Fruit fly (Drosophila melanogaster) whole organism, embryonic: ENCODE data around the gene edin.

ENCODE experiments used
- Atf-2 ChIP-seq: fragments of 200-800 bp; sonication (Bioruptor generic); optimal IDR thresholded peaks from 2 replicates; lab custom pipeline; 2016; ENCODE audit warnings: missing biosample characterization, missing genetic modification characterization
- Bdp1 ChIP-seq: fragments of 200-800 bp; sonication (Bioruptor generic); optimal IDR thresholded peaks from 3 replicates; lab custom pipeline; 2016; ENCODE audit warnings: missing biosample characterization, missing genetic modification characterization
- CG10321 ChIP-seq: fragments of 200-800 bp; sonication (Bioruptor generic); IDR thresholded peaks from 2 replicates; pipeline ENCODE4 v1.3.6; 2022; ENCODE audit warnings: missing biosample characterization, missing genetic modification characterization
- CG10654 ChIP-seq: fragments of 200-800 bp; sonication (Bioruptor generic); optimal IDR thresholded peaks from 2 replicates; lab custom pipeline; 2016; ENCODE audit warnings: missing biosample characterization, missing genetic modification characterization
- CG11696 ChIP-seq: fragments of 200-800 bp; sonication (Bioruptor generic); IDR thresholded peaks from 2 replicates; pipeline ENCODE4 v1.3.6; 2022; ENCODE audit warnings: missing biosample characterization, missing genetic modification characterization
- CG14860 ChIP-seq: fragments of 200-800 bp; sonication (Bioruptor generic); IDR thresholded peaks from 3 replicates; pipeline ENCODE4 v1.3.6; 2022; ENCODE audit warnings: missing biosample characterization, missing genetic modification characterization; ENCODE audit not compliant: partially characterized antibody
- CG15479 ChIP-seq: fragments of 200-800 bp; sonication (Bioruptor generic); optimal IDR thresholded peaks from 3 replicates; lab custom pipeline; 2019; ENCODE audit warnings: missing biosample characterization, mild to moderate bottlenecking, missing genetic modification characterization, moderate library complexity
- CG17568 ChIP-seq: fragments of 200-800 bp; sonication (Bioruptor generic); optimal IDR thresholded peaks from 2 replicates; lab custom pipeline; 2018; ENCODE audit warnings: missing biosample characterization, mild to moderate bottlenecking, missing genetic modification characterization, moderate library complexity
- CG17802 ChIP-seq: fragments of 200-800 bp; sonication (Bioruptor generic); optimal IDR thresholded peaks from 2 replicates; lab custom pipeline; 2018; ENCODE audit warnings: missing biosample characterization, mild to moderate bottlenecking, missing genetic modification characterization, moderate library complexity
- CG31388 ChIP-seq: fragments of 200-800 bp; sonication (Bioruptor generic); optimal IDR thresholded peaks from 2 replicates; lab custom pipeline; 2016; ENCODE audit warnings: missing biosample characterization, missing genetic modification characterization
- CG33557 ChIP-seq: fragments of 200-800 bp; sonication (Bioruptor generic); optimal IDR thresholded peaks from 2 replicates; lab custom pipeline; 2019; ENCODE audit warnings: missing biosample characterization, mild to moderate bottlenecking, missing genetic modification characterization, moderate library complexity
- CG4282 ChIP-seq: fragments of 200-800 bp; sonication (Bioruptor generic); optimal IDR thresholded peaks from 2 replicates; lab custom pipeline; 2016; ENCODE audit warnings: missing biosample characterization, missing genetic modification characterization
- CG7357 ChIP-seq: fragments of 200-800 bp; sonication (Bioruptor generic); IDR thresholded peaks from 3 replicates; pipeline ENCODE4 v1.3.6; 2022; ENCODE audit warnings: missing biosample characterization, missing genetic modification characterization
- CG7372 ChIP-seq: fragments of 200-800 bp; sonication (Bioruptor generic); IDR thresholded peaks from 2 replicates; pipeline ENCODE4 v1.3.6; 2022; ENCODE audit warnings: missing biosample characterization, missing genetic modification characterization
- CG7786 ChIP-seq: fragments of 200-800 bp; sonication (Bioruptor generic); optimal IDR thresholded peaks from 2 replicates; lab custom pipeline; 2016; ENCODE audit warnings: missing biosample characterization, missing genetic modification characterization
- CG7839 ChIP-seq: fragments of 200-800 bp; sonication (Bioruptor generic); optimal IDR thresholded peaks from 3 replicates; lab custom pipeline; 2018; ENCODE audit warnings: missing biosample characterization, mild to moderate bottlenecking, missing genetic modification characterization, moderate library complexity
- CG8359 ChIP-seq: fragments of 200-800 bp; sonication (Bioruptor generic); optimal IDR thresholded peaks from 2 replicates; lab custom pipeline; 2017; ENCODE audit warnings: missing biosample characterization, mild to moderate bottlenecking, missing genetic modification characterization, borderline replicate concordance
- CG9437 ChIP-seq: fragments of 200-800 bp; sonication (Bioruptor generic); optimal IDR thresholded peaks from 2 replicates; lab custom pipeline; 2018; ENCODE audit warnings: missing biosample characterization, mild to moderate bottlenecking, missing genetic modification characterization
- ERR ChIP-seq: fragments of 200-800 bp; sonication (Bioruptor generic); optimal IDR thresholded peaks from 2 replicates; lab custom pipeline; 2016; ENCODE audit warnings: missing biosample characterization, missing genetic modification characterization
- HLHmδ ChIP-seq: fragments of 200-800 bp; sonication (Bioruptor generic); optimal IDR thresholded peaks from 2 replicates; lab custom pipeline; 2018; ENCODE audit warnings: missing biosample characterization, mild to moderate bottlenecking, missing genetic modification characterization, moderate library complexity
- Hand ChIP-seq: fragments of 200-800 bp; sonication (Bioruptor generic); optimal IDR thresholded peaks from 2 replicates; lab custom pipeline; 2017; ENCODE audit warnings: mild to moderate bottlenecking, missing biosample characterization, missing genetic modification reagents, missing genetic modification characterization
- Hey ChIP-seq: fragments of 200-800 bp; sonication (Bioruptor generic); optimal IDR thresholded peaks from 3 replicates; lab custom pipeline; 2018; ENCODE audit warnings: missing biosample characterization, mild to moderate bottlenecking, missing genetic modification characterization
- Max ChIP-seq: fragments of 200-800 bp; sonication (Bioruptor generic); optimal IDR thresholded peaks from 2 replicates; lab custom pipeline; 2016; ENCODE audit warnings: missing biosample characterization, mild to moderate bottlenecking, missing genetic modification characterization
- Myb ChIP-seq: fragments of 200-800 bp; sonication (Bioruptor generic); optimal IDR thresholded peaks from 2 replicates; lab custom pipeline; 2016; ENCODE audit warnings: missing biosample characterization, missing genetic modification characterization
- Ravus ChIP-seq: fragments of 200-800 bp; sonication (Bioruptor generic); IDR thresholded peaks from 2 replicates; pipeline ENCODE4 v1.3.6; 2022; ENCODE audit warnings: missing biosample characterization, missing genetic modification characterization
- Six4 ChIP-seq: fragments of 200-800 bp; sonication (Bioruptor generic); optimal IDR thresholded peaks from 2 replicates; lab custom pipeline; 2016; ENCODE audit warnings: missing biosample characterization, missing genetic modification characterization
- Sry-δ ChIP-seq: fragments of 200-800 bp; sonication (Bioruptor generic); optimal IDR thresholded peaks from 2 replicates; lab custom pipeline; 2016; ENCODE audit warnings: missing biosample characterization, missing genetic modification characterization
- TFAM ChIP-seq: fragments of 200-800 bp; sonication (Bioruptor generic); optimal IDR thresholded peaks from 2 replicates; lab custom pipeline; 2017; ENCODE audit warnings: missing biosample characterization, missing genetic modification characterization, inconsistent platforms
- Usf ChIP-seq: fragments of 200-800 bp; sonication (Bioruptor generic); optimal IDR thresholded peaks from 2 replicates; lab custom pipeline; 2017; ENCODE audit warnings: missing genotype, missing biosample characterization, missing genetic modification characterization
- Vsx1 ChIP-seq: fragments of 200-800 bp; sonication (Bioruptor generic); optimal IDR thresholded peaks from 2 replicates; lab custom pipeline; 2017; ENCODE audit warnings: missing biosample characterization, mild to moderate bottlenecking, missing genetic modification characterization, missing genetic modification reagents
- bab2 ChIP-seq: fragments of 200-800 bp; sonication (Bioruptor generic); optimal IDR thresholded peaks from 2 replicates; lab custom pipeline; 2016; ENCODE audit warnings: missing biosample characterization, missing genetic modification characterization
- bcd ChIP-seq: fragments of 200-800 bp; sonication (Bioruptor generic); optimal IDR thresholded peaks from 2 replicates; lab custom pipeline; 2017; ENCODE audit warnings: missing biosample characterization, mild to moderate bottlenecking, missing genetic modification characterization
- cad ChIP-seq: fragments of >200 bp; optimal IDR thresholded peaks from 2 replicates; lab custom pipeline; 2017; ENCODE audit warnings: missing biosample characterization, missing genetic modification characterization
- dan ChIP-seq: fragments of 200-800 bp; sonication (Bioruptor generic); IDR thresholded peaks from 2 replicates; pipeline ENCODE4 v1.3.6; 2022; ENCODE audit warnings: missing biosample characterization, missing genetic modification characterization
- dmrt99B ChIP-seq: fragments of 200-800 bp; sonication (Bioruptor generic); optimal IDR thresholded peaks from 2 replicates; lab custom pipeline; 2018; ENCODE audit warnings: missing biosample characterization, mild to moderate bottlenecking, missing genetic modification characterization, moderate library complexity
- fd96Cb ChIP-seq: fragments of 200-800 bp; sonication (Bioruptor generic); optimal IDR thresholded peaks from 2 replicates; lab custom pipeline; 2018; ENCODE audit warnings: missing biosample characterization, mild to moderate bottlenecking, missing genetic modification characterization, moderate library complexity
- insv ChIP-seq, 2 experiments: fragments of 200-800 bp; sonication (Bioruptor generic); optimal IDR thresholded peaks; 3 replicates each; lab custom pipeline; 2016 to 2018; ENCODE audit warnings: missing biosample characterization in 2 of 2, missing genetic modification characterization in 2 of 2
- kay ChIP-seq: fragments of 200-800 bp; sonication (Bioruptor generic); optimal IDR thresholded peaks from 2 replicates; lab custom pipeline; 2016; ENCODE audit warnings: missing biosample characterization, missing genetic modification characterization
- kni ChIP-seq: fragments of 200-800 bp; sonication (Bioruptor generic); optimal IDR thresholded peaks from 3 replicates; lab custom pipeline; 2017; ENCODE audit warnings: mild to moderate bottlenecking, missing biosample characterization, missing genetic modification reagents, missing genetic modification characterization
- knrl ChIP-seq: fragments of 200-800 bp; sonication (Bioruptor generic); IDR thresholded peaks from 3 replicates; pipeline ENCODE4 v1.3.6; 2022; ENCODE audit warnings: missing biosample characterization, missing genetic modification characterization; ENCODE audit not compliant: partially characterized antibody
- lbe ChIP-seq: fragments of 200-800 bp; sonication (Bioruptor generic); optimal IDR thresholded peaks from 2 replicates; lab custom pipeline; 2016; ENCODE audit warnings: missing biosample characterization, mild to moderate bottlenecking, missing genetic modification characterization
- mam ChIP-seq: fragments of 200-800 bp; sonication (Bioruptor generic); optimal IDR thresholded peaks from 3 replicates; lab custom pipeline; 2016; ENCODE audit warnings: missing biosample characterization, missing genetic modification characterization
- mirr ChIP-seq: fragments of 200-800 bp; sonication (Bioruptor generic); optimal IDR thresholded peaks from 3 replicates; lab custom pipeline; 2018; ENCODE audit warnings: missing biosample characterization, mild to moderate bottlenecking, missing genetic modification characterization
- pb ChIP-seq: fragments of 200-800 bp; sonication (Bioruptor generic); optimal IDR thresholded peaks from 3 replicates; lab custom pipeline; 2016; ENCODE audit warnings: missing biosample characterization, missing genetic modification characterization
- ro ChIP-seq: fragments of 200-800 bp; sonication (Bioruptor generic); IDR thresholded peaks from 2 replicates; pipeline ENCODE4 v1.3.6; 2022; ENCODE audit warnings: missing biosample characterization, missing genetic modification characterization
- row ChIP-seq: fragments of 200-800 bp; sonication (Bioruptor generic); IDR thresholded peaks from 3 replicates; pipeline ENCODE4 v1.3.6; 2022; ENCODE audit warnings: missing biosample characterization, missing genetic modification characterization
- seq ChIP-seq: fragments of 200-800 bp; sonication (Bioruptor generic); IDR thresholded peaks from 2 replicates; pipeline ENCODE4 v1.3.6; 2022; ENCODE audit warnings: missing biosample characterization, missing genetic modification characterization
- tio ChIP-seq: fragments of 200-800 bp; sonication (Bioruptor generic); optimal IDR thresholded peaks from 2 replicates; lab custom pipeline; 2017; ENCODE audit warnings: missing biosample characterization, missing genetic modification characterization, inconsistent platforms
- tx ChIP-seq: fragments of 200-800 bp; sonication (Bioruptor generic); optimal IDR thresholded peaks from 2 replicates; lab custom pipeline; 2016; ENCODE audit warnings: missing biosample characterization, missing genetic modification characterization
- yki ChIP-seq: fragments of >200 bp; optimal IDR thresholded peaks from 3 replicates; lab custom pipeline; 2018
- zen ChIP-seq: fragments of 200-800 bp; sonication (Bioruptor generic); optimal IDR thresholded peaks from 3 replicates; lab custom pipeline; 2018; ENCODE audit warnings: missing biosample characterization, mild to moderate bottlenecking, missing genetic modification characterization, moderate library complexity

Gene edin

DNA sequence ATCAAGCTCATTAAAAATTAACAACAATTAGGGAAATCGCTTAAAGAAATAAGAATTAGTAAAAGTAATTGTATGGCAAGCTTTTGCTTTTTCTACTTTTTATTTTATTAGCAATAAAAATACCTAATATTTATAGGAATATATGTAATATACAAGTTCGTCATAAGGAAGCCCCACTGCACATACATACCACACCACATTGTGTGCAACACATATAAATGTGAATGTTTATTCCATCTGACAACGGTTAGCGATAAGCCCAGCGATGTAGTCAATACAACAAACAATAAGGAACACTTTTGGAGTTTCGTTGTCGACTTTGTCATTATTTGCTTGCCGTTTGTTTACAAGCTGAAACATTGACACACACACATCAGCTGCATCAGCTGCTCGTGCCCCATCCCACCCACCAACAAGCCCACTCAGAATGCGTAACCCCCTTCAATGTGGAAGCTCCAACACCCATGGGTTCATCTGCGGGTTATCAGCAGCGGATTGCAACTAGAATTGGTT, 9.3 kb upstream of the edin start (continued):
- TF ChIP-seq Sry-δ (GFP tag; lab: Kevin White, UChicago) (peak; percentile 26), Vsx1 (GFP tag; lab: Kevin White, UChicago) (peak; percentile 92), bab2 (peak; percentile 66), bcd (GFP tag; lab: Kevin White, UChicago) (peak; percentile 71), CG17802 (tag; lab: Kevin White, UChicago) (peak; percentile 59), CG10321 (GFP tag; lab: Robert Waterston, UW) (no peak), CG33557 (GFP tag; lab: Kevin White, UChicago) (peak; percentile 98), tio (GFP tag; lab: Kevin White, UChicago) (peak; percentile 42), Hey (tag; lab: Kevin White, UChicago) (peak; percentile 77), fd96Cb (tag; lab: Kevin White, UChicago) (peak; percentile 61), CG8359 (GFP tag; lab: Kevin White, UChicago) (peak; percentile 85), insv (GFP tag; optimal IDR thresholded peaks at IDR 0.05; lab: Kevin White, UChicago) (peak in 1 of 2 experiments; percentile 32), knrl (GFP tag; lab: Robert Waterston, UW) (no peak), Six4 (peak; percentile 66), CG7839 (peak; percentile 37), tx (GFP tag; lab: Kevin White, UChicago) (no peak), Hand (GFP tag; lab: Kevin White, UChicago) (no peak), CG10654 (GFP tag; lab: Kevin White, UChicago) (peak; percentile 63), mirr (GFP tag; lab: Kevin White, UChicago) (no peak), CG7357 (GFP tag; lab: Robert Waterston, UW) (no peak), CG7786 (GFP tag; lab: Kevin White, UChicago) (no peak), CG31388 (GFP tag; lab: Kevin White, UChicago) (no peak), Bdp1 (GFP tag; lab: Kevin White, UChicago) (peak; percentile 35), CG15479 (GFP tag; lab: Kevin White, UChicago) (no peak), CG11696 (GFP tag; lab: Robert Waterston, UW) (no peak), kni (peak; percentile 95), ro (GFP tag; lab: Robert Waterston, UW) (no peak), HLHmδ (GFP tag; lab: Kevin White, UChicago) (peak; percentile 99), cad (GFP tag; lab: Kevin White, UChicago) (no peak), CG4282 (GFP tag; lab: Kevin White, UChicago) (no peak), TFAM (GFP tag; lab: Kevin White, UChicago) (peak; percentile 76), ERR (GFP tag; lab: Kevin White, UChicago) (peak; percentile 1), pb (peak; percentile 38), CG17568 (peak; percentile 89), lbe (GFP tag; lab: Kevin White, UChicago) (peak; percentile 65), dan (GFP tag; lab: Robert Waterston, UW) (no peak), Ravus (no peak), CG14860 (no peak), zen (tag; lab: Kevin White, UChicago) (peak; percentile 36), Usf (GFP tag; lab: Kevin White, UChicago) (peak; percentile 18), CG9437 (GFP tag; lab: Kevin White, UChicago) (no peak), dmrt99B (peak; percentile 72), kay (GFP tag; lab: Kevin White, UChicago) (peak; percentile 30), row (peak; percentile 54; the same call in 2 of the 3 replicates), Myb (GFP tag; lab: Kevin White, UChicago) (peak; percentile 5), Atf-2 (peak; percentile 19), Max (GFP tag; lab: Kevin White, UChicago) (peak; percentile 39), yki (lab: Kevin White, UChicago) (no peak), CG7372 (no peak), seq (GFP tag; lab: Robert Waterston, UW) (no peak), mam (GFP tag; lab: Kevin White, UChicago) (no peak)
